Worm (Caenorhabditis elegans) whole organism, late embryonic: ENCODE data around the gene T28A11.17.
A peak's percentile ranks its signal among the peaks of the same experiment; 100 is the strongest.

Experiments used
- C08G9.2 ChIP-seq: sonication (generic microtip); optimal IDR thresholded peaks from 2 replicates; lab custom pipeline; 2016; ENCODE audit warnings: mild to moderate bottlenecking, missing genetic modification characterization, moderate library complexity, missing compliant biosample characterization
- C38D4.7 ChIP-seq: fragments of 200-800 bp; sonication (Bioruptor generic); optimal IDR thresholded peaks from 2 replicates; lab custom pipeline; 2018; ENCODE audit warnings: mild to moderate bottlenecking, missing genetic modification characterization, moderate library complexity, missing compliant biosample characterization
- K09A11.1 ChIP-seq: sonication (generic microtip); optimal IDR thresholded peaks from 2 replicates; lab custom pipeline; 2017; ENCODE audit warnings: antibody characterized with exemption, mild to moderate bottlenecking, missing genetic modification characterization, missing compliant biosample characterization; ENCODE audit not compliant: insufficient read depth
- T23F11.4 ChIP-seq: fragments of 200-800 bp; sonication (Bioruptor generic); optimal IDR thresholded peaks from 2 replicates; lab custom pipeline; 2018; ENCODE audit warnings: mild to moderate bottlenecking, missing genetic modification characterization, missing compliant biosample characterization
- ama-1 ChIP-seq: fragments of 150-350 bp; optimal IDR thresholded peaks from 2 replicates; lab custom pipeline; 2014
- ceh-45 ChIP-seq: fragments of 200-800 bp; sonication (Bioruptor generic); IDR thresholded peaks from 2 replicates; pipeline ENCODE4 v1.3.6; 2022; ENCODE audit warnings: missing genetic modification reagents, missing genetic modification characterization, missing compliant biosample characterization
- ceh-48 ChIP-seq: sonication (generic microtip); optimal IDR thresholded peaks from 2 replicates; lab custom pipeline; 2016; ENCODE audit warnings: missing genetic modification characterization, inconsistent platforms, missing compliant biosample characterization
- ceh-9 ChIP-seq: sonication (generic microtip); optimal IDR thresholded peaks from 2 replicates; lab custom pipeline; 2016; ENCODE audit warnings: mild to moderate bottlenecking, missing genetic modification characterization, inconsistent platforms, missing compliant biosample characterization
- dve-1 ChIP-seq: sonication (generic microtip); optimal IDR thresholded peaks from 2 replicates; lab custom pipeline; 2017; ENCODE audit warnings: antibody characterized with exemption, mild to moderate bottlenecking, missing genetic modification characterization, missing compliant biosample characterization
- fax-1 ChIP-seq: sonication (generic microtip); optimal IDR thresholded peaks from 2 replicates; lab custom pipeline; 2016; ENCODE audit warnings: missing genotype, missing genetic modification characterization, missing compliant biosample characterization
- fkh-10 ChIP-seq: fragments of 150-350 bp; optimal IDR thresholded peaks from 2 replicates; lab custom pipeline; 2014; ENCODE audit warnings: missing biosample characterization, missing genetic modification reagents, missing genetic modification characterization
- fkh-6 ChIP-seq: sonication (generic microtip); optimal IDR thresholded peaks from 2 replicates; lab custom pipeline; 2016; ENCODE audit warnings: missing genetic modification characterization, missing compliant biosample characterization
- hlh-15 ChIP-seq: sonication (generic microtip); optimal IDR thresholded peaks from 2 replicates; lab custom pipeline; 2016; ENCODE audit warnings: missing genetic modification characterization, missing compliant biosample characterization
- hlh-6 ChIP-seq: sonication (generic microtip); optimal IDR thresholded peaks from 2 replicates; lab custom pipeline; 2016; ENCODE audit warnings: missing genotype, missing genetic modification characterization, missing compliant biosample characterization
- nfya-1 ChIP-seq: sonication (generic microtip); optimal IDR thresholded peaks from 2 replicates; lab custom pipeline; 2017; ENCODE audit warnings: missing genetic modification characterization, mild to moderate bottlenecking, missing compliant biosample characterization, antibody characterized with exemption, moderate library complexity
- npax-4 ChIP-seq: sonication (generic microtip); optimal IDR thresholded peaks from 2 replicates; lab custom pipeline; 2016; ENCODE audit warnings: missing genetic modification characterization, missing compliant biosample characterization
- odd-2 ChIP-seq: sonication (generic microtip); optimal IDR thresholded peaks from 2 replicates; lab custom pipeline; 2017; ENCODE audit warnings: antibody characterized with exemption, mild to moderate bottlenecking, missing genetic modification characterization, missing compliant biosample characterization
- pag-3 ChIP-seq: sonication (generic microtip); optimal IDR thresholded peaks from 2 replicates; lab custom pipeline; 2016; ENCODE audit warnings: missing compliant biosample characterization, missing genetic modification characterization, borderline replicate concordance
- pha-2 ChIP-seq: sonication (generic microtip); optimal IDR thresholded peaks from 2 replicates; lab custom pipeline; 2017; ENCODE audit warnings: mild to moderate bottlenecking, missing genetic modification characterization, missing compliant biosample characterization
- sdc-2 ChIP-seq: sonication (generic microtip); optimal IDR thresholded peaks from 2 replicates; lab custom pipeline; 2016; ENCODE audit warnings: missing genotype, missing genetic modification characterization, missing compliant biosample characterization
- sox-2 ChIP-seq: fragments of 200-800 bp; sonication (Bioruptor generic); IDR thresholded peaks from 2 replicates; pipeline ENCODE4 v1.3.6; 2022; ENCODE audit warnings: missing genetic modification reagents, missing genetic modification characterization, missing compliant biosample characterization
- tbx-2 ChIP-seq: sonication (generic microtip); optimal IDR thresholded peaks from 2 replicates; lab custom pipeline; 2016; ENCODE audit warnings: missing genetic modification characterization, missing compliant biosample characterization
- tbx-7 ChIP-seq: sonication (generic microtip); optimal IDR thresholded peaks from 2 replicates; lab custom pipeline; 2016; ENCODE audit warnings: missing genotype, missing genetic modification characterization, missing compliant biosample characterization
- unc-55 ChIP-seq: sonication (generic microtip); optimal IDR thresholded peaks from 2 replicates; lab custom pipeline; 2017; ENCODE audit warnings: missing biosample characterization, missing genetic modification reagents, missing genetic modification characterization

T28A11.17 gene

DNA sequence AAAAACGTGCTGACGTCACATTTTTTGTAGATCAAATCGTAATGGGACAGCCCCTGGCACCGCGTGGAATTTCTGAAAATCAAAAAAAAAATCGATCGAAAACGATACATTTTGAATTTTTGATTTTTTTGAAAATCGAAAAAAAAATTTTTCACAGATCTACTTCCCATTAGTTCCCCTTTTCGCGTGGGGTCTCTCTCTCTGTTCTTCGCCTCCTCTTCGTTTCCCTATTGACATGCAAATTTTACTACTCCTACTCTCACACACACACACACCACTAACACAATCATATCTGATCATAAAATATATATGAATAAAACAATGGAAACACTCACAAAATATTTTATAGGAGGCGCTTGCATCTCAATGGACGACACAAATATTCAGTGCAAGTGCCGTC is 47.5 kb downstream of the T28A11.17 start (continued):
- no peak for TF ChIP-seq nfya-1 (tag; lab: Kevin White, UChicago)
- TF ChIP-seq fax-1 (tag; lab: Kevin White, UChicago): no peak
- no peak for TF ChIP-seq pag-3 (tag; lab: Kevin White, UChicago)
- no peak for TF ChIP-seq ceh-48 (tag; lab: Kevin White, UChicago)
- no peak for TF ChIP-seq npax-4 (tag; lab: Kevin White, UChicago)
- no peak for TF ChIP-seq hlh-6 (tag; lab: Kevin White, UChicago)
- TF ChIP-seq unc-55: no peak
- TF ChIP-seq sdc-2 (tag; lab: Kevin White, UChicago): no peak
- TF ChIP-seq fkh-6 (tag; lab: Kevin White, UChicago): peak; percentile 27
- no peak for TF ChIP-seq ama-1 (lab: Kevin White, UChicago)
- TF ChIP-seq pha-2 (tag; lab: Kevin White, UChicago): no peak
- TF ChIP-seq dve-1 (tag; lab: Kevin White, UChicago): no peak
- TF ChIP-seq hlh-15 (tag; lab: Kevin White, UChicago): no peak
- no peak for TF ChIP-seq T23F11.4 (GFP tag; lab: Kevin White, UChicago)
- no peak for TF ChIP-seq odd-2 (tag; lab: Kevin White, UChicago)
- peak; percentile 77 for TF ChIP-seq tbx-2
- TF ChIP-seq ceh-45 (GFP tag; lab: Robert Waterston, UW): no peak
- no peak for TF ChIP-seq sox-2 (GFP tag; lab: Robert Waterston, UW)
- peak; percentile 28 for TF ChIP-seq tbx-7
- TF ChIP-seq ceh-9 (tag; lab: Kevin White, UChicago): no peak
- TF ChIP-seq C38D4.7 (GFP tag; lab: Kevin White, UChicago): peak; percentile 26
- TF ChIP-seq C08G9.2 (tag; lab: Kevin White, UChicago): peak; percentile 69
- no peak for TF ChIP-seq fkh-10
- no peak for TF ChIP-seq K09A11.1 (tag; lab: Kevin White, UChicago)
